Fruit fly (Drosophila melanogaster): ENCODE results near the gene CG1486.

The CG1486 gene

DNA sequence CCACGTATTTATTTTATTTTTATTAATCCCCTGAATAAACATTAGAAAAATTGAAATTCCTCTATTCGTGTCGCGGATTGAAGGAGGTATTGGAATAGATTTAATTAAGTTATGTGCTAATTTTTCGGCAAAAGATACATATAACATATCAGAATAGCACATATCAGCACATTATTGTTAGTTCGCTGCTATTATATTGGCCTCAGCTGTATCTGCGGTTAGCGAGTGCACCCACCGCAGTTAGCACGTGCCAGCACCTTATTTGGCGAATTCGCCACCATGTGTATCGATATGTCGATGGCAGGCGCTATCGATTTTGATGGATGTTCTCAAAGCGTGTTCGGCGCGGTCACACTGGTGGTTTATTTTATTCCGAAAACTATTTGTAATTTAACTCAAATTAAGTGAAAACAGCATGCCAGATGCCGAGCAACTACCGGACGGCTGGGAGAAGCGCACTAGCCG is 21.2 kb downstream of the CG1486 start, which contains the start of gene dod (continued):
- TF ChIP-seq ase (GFP tag; IDR thresholded peaks at IDR 0.05) (no peak), fu2 (GFP tag; optimal IDR thresholded peaks at IDR 0.05) (peak; percentile 43), pnt (GFP tag; optimal IDR thresholded peaks at IDR 0.05) (no peak), CG15073 (GFP tag; optimal IDR thresholded peaks at IDR 0.05) (no peak), CG14014 (GFP tag; IDR thresholded peaks at IDR 0.05) (peak; percentile 48; the same call in 1 of the 2 replicates), CG10654 (GFP tag; optimal IDR thresholded peaks at IDR 0.05) (no peak), ems (GFP tag; optimal IDR thresholded peaks at IDR 0.05) (peak; percentile 44), cas (GFP tag; IDR thresholded peaks at IDR 0.05) (0 out of 2 replicates have a peak, but pooled peaks have one; percentile 42), CG1647 (GFP tag; optimal IDR thresholded peaks at IDR 0.05) (no peak), disco-r (GFP tag; optimal IDR thresholded peaks at IDR 0.05) (no peak), CG1024 (GFP tag; IDR thresholded peaks at IDR 0.05) (no peak), CG33213 (GFP tag; optimal IDR thresholded peaks at IDR 0.05) (peak; percentile 73), CG3163 (GFP tag; optimal IDR thresholded peaks at IDR 0.05) (no peak), bowl (GFP tag; IDR thresholded peaks at IDR 0.05) (no peak), CG14965 (GFP tag; optimal IDR thresholded peaks at IDR 0.05; ENCODE audit: borderline replicate concordance) (no peak), so (GFP tag; IDR thresholded peaks at IDR 0.05) (no peak), CG10565 (GFP tag; optimal IDR thresholded peaks at IDR 0.05) (no peak), CG31365 (tag; optimal IDR thresholded peaks at IDR 0.05) (no peak), shn (GFP tag; optimal IDR thresholded peaks at IDR 0.05) (peak; percentile 57), BEAF-32 (GFP tag; optimal IDR thresholded peaks at IDR 0.05) (peak; percentile 88), Camta (GFP tag; optimal IDR thresholded peaks at IDR 0.05) (peak; percentile 11), lab (GFP tag; optimal IDR thresholded peaks at IDR 0.05) (no peak), Aef1 (GFP tag; IDR thresholded peaks at IDR 0.05) (no peak), B-H1 (GFP tag; IDR thresholded peaks at IDR 0.05) (no peak), CG16813 (GFP tag; IDR thresholded peaks at IDR 0.05; ENCODE audit: partially characterized antibody) (peak; percentile 79), al (GFP tag; IDR thresholded peaks at IDR 0.05) (0 out of 2 replicates have a peak, but pooled peaks have one; percentile 32), CG5180 (GFP tag; optimal IDR thresholded peaks at IDR 0.05) (no peak), CG17912 (GFP tag; optimal IDR thresholded peaks at IDR 0.05) (peak; percentile 10), Bdp1 (GFP tag; optimal IDR thresholded peaks at IDR 0.05) (peak; percentile 44), croc (GFP tag; conservative IDR thresholded peaks at IDR 0.05) (no peak; the same call in 2 of the 3 replicates), vfl (GFP tag; optimal IDR thresholded peaks at IDR 0.05) (no peak), bigmax (GFP tag; optimal IDR thresholded peaks at IDR 0.05) (peak; percentile 55), CG11398 (GFP tag; optimal IDR thresholded peaks at IDR 0.05) (no peak), Ada2b (GFP tag; IDR thresholded peaks at IDR 0.05) (no peak; the same call in 1 of the 2 replicates), Dip2 (GFP tag; IDR thresholded peaks at IDR 0.05) (no peak), CG1792 (GFP tag; optimal IDR thresholded peaks at IDR 0.05) (peak; percentile 25), Hr51 (GFP tag; optimal IDR thresholded peaks at IDR 0.05) (peak; percentile 38 to 57), rib (GFP tag; IDR thresholded peaks at IDR 0.05) (peak; percentile 59; the same call in 1 of the 2 replicates), Ets65A (GFP tag) (peak; percentile 90), CG12659 (GFP tag; optimal IDR thresholded peaks at IDR 0.05) (peak; percentile 83), H2.0 (GFP tag; IDR thresholded peaks at IDR 0.05) (peak; percentile 48; the same call in 1 of the 2 replicates), Six4 (GFP tag; optimal IDR thresholded peaks at IDR 0.05) (no peak), eve (GFP tag; optimal IDR thresholded peaks at IDR 0.05) (no peak), CG6272 (GFP tag; IDR thresholded peaks at IDR 0.05) (peak; percentile 45; the same call in 1 of the 2 replicates), Dfd (GFP tag; optimal IDR thresholded peaks at IDR 0.05) (no peak), CG6813 (GFP tag; optimal IDR thresholded peaks at IDR 0.05) (no peak), CG13775 (GFP tag; optimal IDR thresholded peaks at IDR 0.05) (peak; percentile 42), CG14860 (GFP tag; IDR thresholded peaks at IDR 0.05; ENCODE audit: partially characterized antibody) (peak; percentile 62; the same call in 2 of the 3 replicates), Nf-YC (tag; optimal IDR thresholded peaks at IDR 0.05) (peak; percentile 38), Dad (GFP tag; optimal IDR thresholded peaks at IDR 0.05) (peak; percentile 55), CG17829 (tag; optimal IDR thresholded peaks at IDR 0.05) (peak; percentile 52)
